Worm (Caenorhabditis elegans) whole organism, L4 larva: ENCODE results near the gene ZK1098.12.

Experiments used
- D1046.2 ChIP-seq: fragments of 200-800 bp; sonication (Bioruptor generic); IDR thresholded peaks from 2 replicates; pipeline ENCODE4 v1.3.6; 2022; ENCODE audit warnings: missing genetic modification characterization, missing compliant biosample characterization
- F26F4.8 ChIP-seq: fragments of 200-800 bp; sonication (Bioruptor generic); conservative IDR thresholded peaks from 2 replicates; pipeline ENCODE4 v1.3.6; 2022; ENCODE audit warnings: missing genetic modification characterization, missing compliant biosample characterization
- F44E2.7 ChIP-seq: fragments of 200-800 bp; sonication (Bioruptor generic); IDR thresholded peaks from 2 replicates; pipeline ENCODE4 v2.1.2; 2022; ENCODE audit warnings: missing genetic modification characterization, missing compliant biosample characterization
- F49E8.2 ChIP-seq: sonication (generic microtip); optimal IDR thresholded peaks from 2 replicates; lab custom pipeline; 2016; ENCODE audit warnings: missing compliant biosample characterization, mild to moderate bottlenecking, missing genetic modification characterization, borderline replicate concordance
- T26A8.4 ChIP-seq: fragments of 200-800 bp; sonication (Bioruptor generic); IDR thresholded peaks from 2 replicates; pipeline ENCODE4 v1.3.6; 2022; ENCODE audit warnings: missing genetic modification characterization, missing compliant biosample characterization
- Y105C5A.15 ChIP-seq: fragments of 200-800 bp; sonication (Bioruptor generic); IDR thresholded peaks from 2 replicates; pipeline ENCODE4 v1.3.6; 2022; ENCODE audit warnings: missing genetic modification characterization, missing compliant biosample characterization
- Y48G9A.11 ChIP-seq: fragments of 200-800 bp; sonication (Bioruptor generic); IDR thresholded peaks from 2 replicates; pipeline ENCODE4 v1.3.6; 2022; ENCODE audit warnings: missing genetic modification reagents, missing genetic modification characterization, missing compliant biosample characterization
- Y5F2A.4 ChIP-seq: fragments of 200-800 bp; sonication (Bioruptor generic); optimal IDR thresholded peaks from 2 replicates; lab custom pipeline; 2018; ENCODE audit warnings: mild to moderate bottlenecking, missing genetic modification characterization, missing compliant biosample characterization
- Y75B8A.6 ChIP-seq: fragments of 200-800 bp; sonication (Bioruptor generic); IDR thresholded peaks from 2 replicates; pipeline ENCODE4 v1.3.6; 2022; ENCODE audit warnings: missing genetic modification reagents, missing genetic modification characterization, missing compliant biosample characterization
- attf-4 ChIP-seq: sonication (generic microtip); optimal IDR thresholded peaks from 3 replicates; lab custom pipeline; 2017; ENCODE audit warnings: missing biosample characterization, missing genetic modification characterization
- ceh-20 ChIP-seq: fragments of 200-800 bp; sonication (Bioruptor generic); IDR thresholded peaks from 2 replicates; pipeline ENCODE4 v1.3.6; 2022; ENCODE audit warnings: missing genetic modification reagents, missing genetic modification characterization, missing compliant biosample characterization
- ceh-28 ChIP-seq: fragments of 150-350 bp; optimal IDR thresholded peaks from 2 replicates; lab custom pipeline; 2014; ENCODE audit warnings: missing biosample characterization, missing genetic modification reagents, missing genetic modification characterization
- ceh-32 ChIP-seq: sonication (generic microtip); optimal IDR thresholded peaks from 2 replicates; lab custom pipeline; 2016; ENCODE audit warnings: mild to moderate bottlenecking, missing genetic modification characterization, missing compliant biosample characterization; ENCODE audit not compliant: poor library complexity
- ceh-44 ChIP-seq: fragments of 200-800 bp; sonication (Bioruptor generic); IDR thresholded peaks from 2 replicates; pipeline ENCODE4 v1.3.6; 2022; ENCODE audit warnings: missing genetic modification reagents, missing genetic modification characterization, missing compliant biosample characterization
- ces-1 ChIP-seq: fragments of 150-350 bp; sonication (generic microtip); optimal IDR thresholded peaks from 4 replicates; lab custom pipeline; 2014; ENCODE audit warnings: missing biosample characterization, missing genetic modification reagents, missing genetic modification characterization
- cey-2 ChIP-seq: sonication (generic microtip); optimal IDR thresholded peaks from 3 replicates; lab custom pipeline; 2017; ENCODE audit warnings: missing genetic modification characterization, mild to moderate bottlenecking, missing compliant biosample characterization, antibody characterized with exemption, borderline replicate concordance; ENCODE audit not compliant: insufficient read depth
- daf-12 ChIP-seq: fragments of 150-350 bp; optimal IDR thresholded peaks from 2 replicates; lab custom pipeline; 2014; ENCODE audit warnings: missing biosample characterization, missing genetic modification reagents, missing genetic modification characterization
- daf-8 ChIP-seq: fragments of 200-800 bp; sonication (Bioruptor generic); IDR thresholded peaks from 2 replicates; pipeline ENCODE4 v1.3.6; 2022; ENCODE audit warnings: missing genetic modification characterization, missing compliant biosample characterization
- dmd-6 ChIP-seq: fragments of 200-800 bp; sonication (Bioruptor generic); IDR thresholded peaks from 2 replicates; pipeline ENCODE4 v1.3.6; 2022; ENCODE audit warnings: missing genetic modification reagents, missing genetic modification characterization, missing compliant biosample characterization
- dve-1 ChIP-seq: sonication (generic microtip); optimal IDR thresholded peaks from 2 replicates; lab custom pipeline; 2017; ENCODE audit warnings: antibody characterized with exemption, mild to moderate bottlenecking, missing genetic modification characterization, missing compliant biosample characterization; ENCODE audit not compliant: insufficient read depth
- egl-43 ChIP-seq: fragments of 200-800 bp; sonication (Bioruptor generic); IDR thresholded peaks from 2 replicates; pipeline ENCODE4 v1.3.6; 2022; ENCODE audit warnings: missing genetic modification reagents, missing genetic modification characterization, missing compliant biosample characterization
- fos-1 ChIP-seq: fragments of 150-350 bp; optimal IDR thresholded peaks from 2 replicates; lab custom pipeline; 2014; ENCODE audit warnings: missing biosample characterization, missing genetic modification characterization
- lim-7 ChIP-seq: fragments of 200-800 bp; sonication (Bioruptor generic); IDR thresholded peaks from 2 replicates; pipeline ENCODE4 v1.3.6; 2022; ENCODE audit warnings: missing genetic modification characterization, missing compliant biosample characterization
- lin-1 ChIP-seq: fragments of 200-800 bp; sonication (Bioruptor generic); IDR thresholded peaks from 2 replicates; pipeline ENCODE4 v1.3.6; 2022; ENCODE audit warnings: missing genetic modification reagents, missing genetic modification characterization, missing compliant biosample characterization
- lin-13 ChIP-seq: fragments of 150-350 bp; optimal IDR thresholded peaks from 2 replicates; lab custom pipeline; 2014; ENCODE audit warnings: missing biosample characterization, missing genetic modification reagents, missing genetic modification characterization
- lin-15B ChIP-seq: fragments of 150-350 bp; sonication (generic microtip); optimal IDR thresholded peaks from 3 replicates; lab custom pipeline; 2014; ENCODE audit warnings: missing biosample characterization, missing genetic modification characterization
- lin-29 ChIP-seq: fragments of 200-800 bp; sonication (Bioruptor generic); IDR thresholded peaks from 2 replicates; pipeline ENCODE4 v1.3.6; 2022; ENCODE audit warnings: missing genetic modification reagents, missing genetic modification characterization, missing compliant biosample characterization
- lir-3 ChIP-seq: sonication (generic microtip); optimal IDR thresholded peaks from 2 replicates; lab custom pipeline; 2016; ENCODE audit warnings: mild to moderate bottlenecking, missing genetic modification characterization, missing compliant biosample characterization
- lsy-2 ChIP-seq, 2 experiments: fragments of 150-350 bp in 1 of 2; sonication (generic microtip) in 1 of 2; optimal IDR thresholded peaks; 2 replicates each; lab custom pipeline; 2014 to 2017; ENCODE audit warnings: missing biosample characterization in 2 of 2, missing genetic modification characterization in 2 of 2
- mdt-29 ChIP-seq: fragments of 200-800 bp; sonication (Bioruptor generic); IDR thresholded peaks from 2 replicates; pipeline ENCODE4 v1.3.6; 2022; ENCODE audit warnings: missing genetic modification reagents, missing genetic modification characterization, missing compliant biosample characterization
- mep-1 ChIP-seq: fragments of 150-350 bp; sonication (generic microtip); optimal IDR thresholded peaks from 3 replicates; lab custom pipeline; 2014; ENCODE audit warnings: missing biosample characterization, missing genetic modification characterization
- mes-2 ChIP-seq: sonication (generic microtip); optimal IDR thresholded peaks from 2 replicates; lab custom pipeline; 2016; ENCODE audit warnings: missing genotype, mild to moderate bottlenecking, missing genetic modification characterization, missing compliant biosample characterization; ENCODE audit not compliant: poor library complexity, severe bottlenecking
- mxl-2 ChIP-seq: fragments of 200-800 bp; sonication (Bioruptor generic); conservative IDR thresholded peaks from 2 replicates; pipeline ENCODE4 v1.3.6; 2022; ENCODE audit warnings: missing genetic modification reagents, missing genetic modification characterization, missing compliant biosample characterization
- nhr-10 ChIP-seq: fragments of 150-350 bp; optimal IDR thresholded peaks from 2 replicates; lab custom pipeline; 2014; ENCODE audit warnings: missing biosample characterization, missing genetic modification characterization
- nhr-25 ChIP-seq: sonication (generic microtip); optimal IDR thresholded peaks from 2 replicates; lab custom pipeline; 2017; ENCODE audit warnings: missing genetic modification characterization, mild to moderate bottlenecking, missing compliant biosample characterization, antibody characterized with exemption, moderate library complexity, borderline replicate concordance; ENCODE audit not compliant: insufficient read depth
- nhr-42 ChIP-seq: fragments of 200-800 bp; sonication (Bioruptor generic); IDR thresholded peaks from 2 replicates; pipeline ENCODE4 v1.3.6; 2022; ENCODE audit warnings: missing genetic modification characterization, missing compliant biosample characterization
- nhr-48 ChIP-seq: sonication (generic microtip); optimal IDR thresholded peaks from 2 replicates; lab custom pipeline; 2016; ENCODE audit warnings: mild to moderate bottlenecking, missing genetic modification characterization, missing compliant biosample characterization
- nhr-6 ChIP-seq: fragments of 150-350 bp; optimal IDR thresholded peaks from 2 replicates; lab custom pipeline; 2014; ENCODE audit warnings: missing biosample characterization, missing genetic modification characterization
- nhr-76 ChIP-seq: fragments of 150-350 bp; optimal IDR thresholded peaks from 2 replicates; lab custom pipeline; 2014; ENCODE audit warnings: missing biosample characterization, missing genetic modification characterization
- nhr-77 ChIP-seq: fragments of 150-350 bp; optimal IDR thresholded peaks from 2 replicates; lab custom pipeline; 2014; ENCODE audit warnings: missing biosample characterization, missing genetic modification characterization
- php-3 ChIP-seq: fragments of 200-800 bp; sonication (Bioruptor generic); IDR thresholded peaks from 2 replicates; pipeline ENCODE4 v1.3.6; 2022; ENCODE audit warnings: missing genetic modification reagents, missing genetic modification characterization, missing compliant biosample characterization
- pqm-1 ChIP-seq: sonication (generic microtip); optimal IDR thresholded peaks from 2 replicates; lab custom pipeline; 2017; ENCODE audit warnings: missing biosample characterization, missing genetic modification characterization
- set-16 ChIP-seq: fragments of 200-800 bp; sonication (Bioruptor generic); IDR thresholded peaks from 2 replicates; pipeline ENCODE4 v1.3.6; 2022; ENCODE audit warnings: missing genetic modification reagents, missing genetic modification characterization, missing compliant biosample characterization
- skn-1 ChIP-seq: fragments of 150-350 bp; optimal IDR thresholded peaks from 2 replicates; lab custom pipeline; 2014; ENCODE audit warnings: missing biosample characterization, missing genetic modification characterization
- snpc-1.2 ChIP-seq: fragments of 200-800 bp; sonication (Bioruptor generic); IDR thresholded peaks from 2 replicates; pipeline ENCODE4 v1.3.6; 2022; ENCODE audit warnings: missing genetic modification reagents, missing genetic modification characterization, missing compliant biosample characterization
- snpc-4 ChIP-seq: fragments of 150-350 bp; optimal IDR thresholded peaks from 2 replicates; lab custom pipeline; 2014; ENCODE audit warnings: missing biosample characterization, missing genetic modification characterization
- spr-1 ChIP-seq: sonication (generic microtip); optimal IDR thresholded peaks from 2 replicates; lab custom pipeline; 2016; ENCODE audit warnings: mild to moderate bottlenecking, missing genetic modification characterization, missing compliant biosample characterization
- spr-3 ChIP-seq: fragments of 200-800 bp; sonication (Bioruptor generic); optimal IDR thresholded peaks from 2 replicates; lab custom pipeline; 2018; ENCODE audit warnings: mild to moderate bottlenecking, missing genetic modification characterization, missing compliant biosample characterization
- tra-1 ChIP-seq: fragments of 200-800 bp; sonication (Bioruptor generic); IDR thresholded peaks from 2 replicates; pipeline ENCODE4 v1.3.6; 2022; ENCODE audit warnings: missing genetic modification reagents, missing genetic modification characterization, missing compliant biosample characterization
- unc-130 ChIP-seq: sonication (generic microtip); optimal IDR thresholded peaks from 2 replicates; lab custom pipeline; 2016; ENCODE audit warnings: missing genetic modification reagents, missing genetic modification characterization, missing compliant biosample characterization
- zfp-3 ChIP-seq: fragments of 200-800 bp; sonication (Bioruptor generic); conservative IDR thresholded peaks from 2 replicates; pipeline ENCODE4 v1.3.6; 2022; ENCODE audit warnings: missing genetic modification reagents, missing genetic modification characterization, missing compliant biosample characterization
- zip-2 ChIP-seq: fragments of 150-350 bp; optimal IDR thresholded peaks from 2 replicates; lab custom pipeline; 2014; ENCODE audit warnings: missing biosample characterization, missing genetic modification characterization

The ZK1098.12 gene

ce11 chrIII:9507799-9508198 is 37.1 kb upstream of the ZK1098.12 start, which contains the start of gene vha-14 (continued):
- TF ChIP-seq daf-12 (no peak), snpc-4 (tag; lab: Kevin White, UChicago) (no peak), lin-29 (GFP tag; lab: Robert Waterston, UW) (no peak), F26F4.8 (GFP tag; lab: Robert Waterston, UW) (no peak), ces-1 (no peak), Y105C5A.15 (GFP tag; lab: Robert Waterston, UW) (no peak), Y75B8A.6 (no peak), lin-15B (no peak), Y48G9A.11 (GFP tag; lab: Robert Waterston, UW) (no peak), daf-8 (GFP tag; lab: Robert Waterston, UW) (no peak), cey-2 (tag; lab: Kevin White, UChicago) (no peak), tra-1 (GFP tag; lab: Robert Waterston, UW) (no peak), attf-4 (tag; lab: Kevin White, UChicago) (no peak), nhr-42 (GFP tag; lab: Robert Waterston, UW) (no peak), ceh-28 (no peak), php-3 (GFP tag; lab: Robert Waterston, UW) (no peak), fos-1 (tag; lab: Kevin White, UChicago) (no peak), mes-2 (peak; percentile 21), dmd-6 (GFP tag; lab: Robert Waterston, UW) (no peak), ceh-20 (GFP tag; lab: Robert Waterston, UW) (no peak), ceh-44 (no peak), T26A8.4 (GFP tag; lab: Robert Waterston, UW) (no peak), ceh-32 (tag; lab: Kevin White, UChicago) (no peak), lir-3 (tag; lab: Kevin White, UChicago) (no peak), nhr-77 (tag; lab: Kevin White, UChicago) (peak; percentile 79), lsy-2 (tag; optimal IDR thresholded peaks at IDR 0.05; lab: Kevin White, UChicago) (peak in 1 of 2 experiments; percentile 71), mdt-29 (no peak), lim-7 (GFP tag; lab: Robert Waterston, UW) (no peak), spr-1 (tag; lab: Kevin White, UChicago) (no peak), D1046.2 (GFP tag; lab: Robert Waterston, UW) (no peak), unc-130 (GFP tag; lab: Kevin White, UChicago) (no peak), egl-43 (GFP tag; lab: Robert Waterston, UW) (no peak), spr-3 (GFP tag; lab: Kevin White, UChicago) (no peak), Y5F2A.4 (no peak), snpc-1.2 (no peak), mep-1 (tag; lab: Kevin White, UChicago) (peak; percentile 77), set-16 (no peak), nhr-10 (tag; lab: Kevin White, UChicago) (no peak), pqm-1 (peak; percentile 77), F49E8.2 (tag; lab: Kevin White, UChicago) (no peak), lin-13 (GFP tag; lab: Kevin White, UChicago) (no peak), nhr-25 (tag; lab: Kevin White, UChicago) (no peak), zfp-3 (GFP tag; lab: Robert Waterston, UW) (no peak), F44E2.7 (GFP tag; lab: Robert Waterston, UW) (no peak), lin-1 (GFP tag; lab: Robert Waterston, UW) (no peak), zip-2 (tag; lab: Kevin White, UChicago) (no peak), mxl-2 (GFP tag; lab: Robert Waterston, UW) (no peak), nhr-76 (tag; lab: Kevin White, UChicago) (no peak), nhr-6 (peak; percentile 97), skn-1 (tag; lab: Kevin White, UChicago) (no peak), dve-1 (peak; percentile 27), nhr-48 (tag; lab: Kevin White, UChicago) (no peak)
